Fruit fly (Drosophila melanogaster): ENCODE measurements around the gene betaTub97EF.
A peak's percentile ranks its signal among the peaks of the same experiment; 100 is the strongest.
"Not testable (repeated sequence)": the region's sequence is repeated elsewhere in the genome, so short reads cannot be mapped to it uniquely, and the experiment has no call there.

Gene betaTub97EF

DNA sequence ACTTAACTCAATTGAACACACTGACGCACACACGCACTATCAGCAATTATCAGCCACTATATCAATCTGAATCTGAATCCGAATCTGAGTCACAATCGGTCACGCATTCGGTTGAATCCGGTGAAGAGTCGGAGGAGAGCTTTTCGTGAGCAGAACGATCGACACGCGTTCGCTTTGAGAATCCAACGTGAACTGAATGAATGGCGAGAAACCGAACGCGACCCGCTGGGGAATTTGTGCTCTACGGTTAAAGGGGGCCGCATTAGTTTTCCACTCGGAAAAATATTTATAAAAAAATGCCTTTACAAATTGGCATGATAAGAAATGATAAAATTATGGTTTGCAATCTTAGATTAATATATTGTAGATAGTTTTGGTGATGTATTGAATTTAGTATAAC lies at the start of gene betaTub97EF:
TSS of gene betaTub97EF (minus strand) at position 196 of the 400 bp plus-strand sequence.
- TF ChIP-seq noc (tag; optimal IDR thresholded peaks at IDR 0.05) = no peak

DNA sequence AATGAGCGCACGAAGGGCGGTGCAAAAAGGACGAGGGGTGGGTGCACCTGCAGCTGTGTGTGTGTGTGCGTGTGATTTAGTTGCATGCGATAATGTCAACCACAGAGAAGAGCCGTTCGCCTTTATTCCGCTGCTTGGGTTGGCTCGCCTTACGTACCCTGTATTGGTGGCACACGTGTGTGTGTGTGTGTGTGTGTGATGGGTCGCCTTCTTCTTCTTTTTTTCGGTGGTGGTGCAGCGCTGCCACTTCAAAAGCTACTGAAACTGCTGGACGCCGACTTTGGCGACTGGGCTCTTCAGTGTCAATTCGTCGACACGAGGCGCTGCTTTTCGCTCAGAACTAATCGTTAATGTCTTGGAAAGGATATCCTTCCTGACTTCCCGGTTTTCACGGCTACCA lies 38.1 kb upstream of the betaTub97EF start, which contains the start of gene trv:
TSS of gene trv (plus strand) at position 301 of the 400 bp plus-strand sequence.
- no peak for TF ChIP-seq noc (tag; optimal IDR thresholded peaks at IDR 0.05)

DNA sequence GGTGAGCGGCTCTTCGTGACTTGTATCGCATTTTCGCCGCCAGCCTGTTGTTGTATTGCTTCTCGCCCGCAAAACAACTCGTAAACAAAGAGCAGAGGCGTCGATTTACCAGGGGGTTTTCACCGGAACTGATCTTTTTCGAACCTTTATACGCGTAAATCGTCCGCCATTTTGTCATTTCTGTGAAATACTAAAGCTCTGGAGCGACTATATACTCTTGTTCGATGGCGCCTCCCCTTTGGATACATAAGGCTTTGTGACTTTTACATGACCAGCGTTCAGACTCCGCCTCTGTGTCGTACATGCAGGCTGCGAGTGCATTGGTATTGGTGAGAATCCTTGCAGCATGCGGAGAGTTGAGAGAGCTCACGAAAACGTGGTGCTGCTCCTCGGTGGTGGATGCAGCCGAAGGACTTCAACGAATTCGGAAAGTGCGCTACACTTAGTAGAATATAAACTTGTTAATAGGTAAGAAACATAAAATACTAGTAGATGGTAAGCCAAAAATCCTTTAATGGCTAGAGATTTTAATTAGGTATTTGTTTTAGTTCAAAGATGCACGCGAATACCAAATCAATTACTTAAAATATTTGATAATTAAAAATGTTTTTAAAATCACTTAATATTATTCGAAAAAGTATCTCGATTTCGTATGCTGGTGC lies 37.2 kb upstream of the betaTub97EF start:
- TF ChIP-seq noc (tag; optimal IDR thresholded peaks at IDR 0.05) = no peak

DNA sequence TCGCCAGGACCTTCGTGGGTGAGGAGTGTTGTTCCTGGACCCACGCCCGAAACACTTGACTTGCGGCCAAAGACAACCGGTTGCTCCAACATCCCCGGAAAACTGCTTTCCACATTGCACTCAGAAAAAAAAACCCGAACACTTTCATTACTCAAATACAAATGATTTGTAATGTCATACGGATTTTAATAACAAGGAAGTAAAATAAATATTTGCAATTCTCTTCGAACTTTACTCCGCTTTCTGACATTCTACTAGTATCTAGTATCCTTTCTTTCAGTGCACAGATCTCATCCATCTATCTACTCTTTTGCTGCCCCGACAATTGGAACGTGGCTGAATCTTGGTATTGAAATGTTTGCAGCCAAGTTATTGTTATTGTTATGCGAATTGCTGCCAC lies 32.4 kb upstream of the betaTub97EF start:
- no peak for TF ChIP-seq noc (tag; optimal IDR thresholded peaks at IDR 0.05)

DNA sequence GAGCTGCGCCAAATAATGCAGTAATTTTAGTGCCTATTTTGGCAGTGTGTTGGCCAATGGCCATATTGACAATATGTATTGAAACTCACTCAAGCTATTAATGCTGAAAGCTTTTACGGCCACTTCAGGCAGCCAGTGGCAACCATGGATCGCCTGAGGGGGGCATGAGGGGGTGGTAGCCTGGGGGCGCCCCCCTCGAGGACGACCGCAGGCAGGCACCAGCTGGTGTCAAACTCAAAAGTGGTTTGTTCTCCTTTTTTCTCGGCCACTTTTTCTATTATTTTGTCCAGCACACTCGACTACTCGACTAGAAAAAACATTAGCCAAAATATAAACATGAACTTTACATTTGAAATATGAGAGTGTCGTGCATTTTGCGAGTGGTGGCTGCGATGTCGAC lies 31.6 kb upstream of the betaTub97EF start:
- TF ChIP-seq noc (tag; optimal IDR thresholded peaks at IDR 0.05) = no peak

DNA sequence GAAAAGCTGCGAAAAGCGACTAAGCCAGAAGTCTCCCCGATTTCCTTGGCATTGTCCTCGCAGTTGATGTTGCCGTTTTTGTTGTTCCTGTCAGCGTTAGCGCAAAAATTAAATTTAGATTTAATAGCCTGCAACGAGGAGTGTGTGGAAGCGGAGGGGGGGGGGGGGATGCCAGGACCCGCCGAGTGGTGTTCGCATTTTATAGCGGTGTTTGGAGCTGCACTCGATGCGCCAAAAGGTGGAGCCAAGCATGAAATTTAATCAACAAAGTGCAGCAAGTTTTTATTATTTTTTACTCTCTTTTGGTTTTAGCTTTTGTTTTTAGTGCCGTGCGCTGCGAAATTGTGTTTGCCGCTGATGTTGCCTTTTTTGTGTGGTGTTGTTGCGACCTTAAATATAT lies 26.8 kb upstream of the betaTub97EF start:
- TF ChIP-seq noc (tag; optimal IDR thresholded peaks at IDR 0.05) = no peak

DNA sequence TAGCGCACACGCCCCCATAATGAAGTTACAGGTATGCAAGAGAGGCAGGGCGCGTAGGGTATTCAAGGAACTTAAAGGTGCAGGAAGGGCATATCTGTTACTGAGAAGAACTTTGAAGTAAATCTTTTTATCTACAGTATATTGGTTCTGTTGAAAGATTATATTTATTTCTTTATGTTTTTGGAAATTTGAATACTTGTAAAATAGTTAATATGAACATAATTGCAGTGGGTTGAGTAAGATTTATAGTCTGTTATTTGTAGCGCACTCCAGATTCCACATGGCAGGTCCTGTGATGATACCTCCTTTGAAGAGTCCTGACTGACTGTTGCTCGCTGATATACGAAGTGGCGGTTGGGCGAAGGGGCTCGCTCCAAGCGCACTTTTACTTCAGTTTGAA lies 15.8 kb upstream of the betaTub97EF start:
- TF ChIP-seq noc (tag; optimal IDR thresholded peaks at IDR 0.05) = no peak

DNA sequence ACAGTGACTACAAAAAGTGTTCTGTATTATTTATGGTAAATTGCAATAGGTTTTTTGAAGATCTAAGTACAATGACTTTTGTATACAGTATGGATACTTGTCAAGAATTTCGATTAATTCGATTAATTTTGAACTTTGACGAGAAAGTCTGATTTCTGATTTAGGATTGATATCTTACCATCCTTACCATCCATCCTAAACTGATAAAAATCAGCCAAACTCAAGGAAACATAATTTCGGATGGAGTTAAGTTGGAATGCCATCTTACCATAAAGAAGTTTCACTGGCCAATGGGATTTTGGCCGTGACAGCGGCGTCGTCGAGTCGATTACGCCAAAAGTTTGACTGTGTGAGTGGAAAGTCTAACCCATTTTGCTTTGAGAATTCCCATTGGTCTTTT lies 2.5 kb upstream of the betaTub97EF start, which contains the start of gene CG4815:
TSS of gene CG4815 (minus strand) at position 101 of the 400 bp plus-strand sequence.
- no peak for TF ChIP-seq noc (tag; optimal IDR thresholded peaks at IDR 0.05)

DNA sequence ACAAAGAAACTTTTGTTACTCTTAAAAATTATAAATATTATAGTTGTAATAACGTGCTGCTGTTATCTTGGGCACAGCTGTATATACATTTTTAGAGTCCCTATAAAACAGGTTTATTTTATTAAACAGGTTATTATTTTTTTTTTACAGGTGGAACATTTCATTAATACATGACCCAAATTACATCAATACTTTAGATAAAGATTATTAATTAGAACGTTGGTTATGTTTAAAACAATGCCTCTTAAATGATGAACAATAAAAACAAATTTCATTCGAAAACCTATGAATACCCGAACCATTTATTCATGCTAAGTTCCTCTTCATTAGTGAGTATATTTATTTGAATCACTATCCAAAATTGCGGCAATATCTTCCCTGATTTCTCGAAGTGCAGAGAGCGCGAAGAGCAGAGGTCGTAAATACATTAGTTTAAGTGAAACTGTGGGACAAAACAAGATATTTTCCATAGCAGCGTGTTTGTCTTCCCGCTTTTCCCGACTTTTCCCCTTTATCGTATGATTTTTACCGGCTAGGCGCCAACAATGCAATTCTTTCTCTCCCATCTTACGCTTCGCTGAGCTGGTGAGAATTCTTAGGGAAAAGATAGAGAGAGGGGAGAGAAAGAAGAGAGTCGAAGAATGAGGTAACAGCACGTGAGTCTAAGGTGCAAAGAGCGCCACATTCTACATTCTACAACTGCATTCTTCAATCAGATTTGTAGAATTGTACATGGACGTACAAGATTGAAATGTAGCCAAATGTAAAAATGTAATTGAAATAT lies 655 bp upstream of the betaTub97EF start:
- TF ChIP-seq noc (tag; optimal IDR thresholded peaks at IDR 0.05) = peak; percentile 13

DNA sequence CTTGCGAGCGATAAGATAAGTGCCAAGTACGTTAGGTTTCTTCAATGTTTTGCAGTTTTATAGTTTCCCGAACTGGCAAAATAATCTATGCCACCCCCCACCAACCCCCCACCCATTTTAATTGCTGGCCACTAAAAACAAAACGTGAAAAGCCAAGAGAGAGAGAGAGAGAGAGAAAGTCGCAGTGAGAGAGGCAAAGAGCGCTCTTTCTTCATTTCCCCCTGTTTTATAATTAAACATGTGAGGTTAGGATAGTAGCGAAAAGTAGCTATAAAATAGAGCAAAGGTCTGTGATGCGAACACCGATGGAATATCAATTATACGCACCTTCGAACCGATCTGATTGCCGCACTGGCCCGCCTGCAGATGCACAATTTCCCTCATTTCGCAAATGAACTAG lies 412 bp downstream of the betaTub97EF start:
- no peak for TF ChIP-seq noc (tag; optimal IDR thresholded peaks at IDR 0.05)

DNA sequence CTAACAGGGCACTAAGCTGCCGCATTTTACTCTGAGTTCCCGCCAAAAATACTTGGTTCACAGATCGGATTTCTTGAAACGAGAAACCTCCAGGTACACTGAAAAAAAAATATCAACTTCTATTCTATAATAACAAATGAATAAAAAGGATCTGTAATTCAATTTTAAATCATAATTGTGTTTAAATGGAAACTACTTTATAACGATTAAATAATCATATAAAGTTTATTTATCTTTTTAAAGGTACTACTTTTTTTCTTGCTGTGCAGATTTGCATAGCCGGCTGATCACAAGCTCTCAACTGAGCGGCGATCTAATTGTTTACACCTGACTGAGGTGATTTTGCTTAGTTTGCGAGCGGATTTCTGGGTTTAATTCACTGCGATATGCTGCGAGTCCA lies 855 bp downstream of the betaTub97EF start:
- peak; percentile 84 for TF ChIP-seq noc (tag; optimal IDR thresholded peaks at IDR 0.05)

DNA sequence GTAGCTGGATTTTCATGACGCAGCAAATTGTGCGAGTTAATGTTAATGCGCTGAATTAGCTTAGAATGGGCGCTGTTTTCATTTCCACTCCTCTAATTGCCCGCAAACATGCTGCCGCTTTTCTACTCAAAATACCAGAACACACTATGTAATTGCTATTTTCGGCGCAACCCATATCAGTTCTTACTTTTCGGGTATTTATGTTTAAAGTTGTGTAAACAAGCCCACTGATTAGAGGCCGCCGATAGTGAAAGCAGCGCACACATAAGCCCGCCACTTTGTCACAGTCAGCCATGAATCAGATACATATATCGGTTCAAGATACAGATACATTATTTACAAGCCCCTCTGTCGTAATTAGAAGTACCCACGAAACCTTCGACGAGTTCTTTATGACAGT lies 1.4 kb downstream of the betaTub97EF start:
- no peak for TF ChIP-seq noc (tag; optimal IDR thresholded peaks at IDR 0.05)

DNA sequence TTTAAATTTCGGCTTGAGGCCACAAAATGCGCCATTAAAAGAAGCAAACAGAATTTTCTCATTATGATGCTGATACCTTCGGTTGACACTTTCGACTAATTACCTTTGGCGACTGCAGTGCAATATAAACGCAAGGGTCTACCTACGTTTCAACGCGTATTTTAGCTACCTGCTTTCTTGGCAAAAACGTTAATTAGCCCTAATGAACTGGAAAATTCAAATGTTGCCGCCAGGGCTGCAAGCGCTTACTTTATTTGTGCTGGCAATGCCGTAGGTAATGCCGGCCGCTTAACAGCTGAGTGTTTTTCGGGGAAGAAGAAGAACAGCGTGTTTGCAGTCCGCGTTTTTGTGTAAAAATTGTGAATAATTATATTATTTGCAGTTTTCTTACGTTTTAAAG lies 25.1 kb downstream of the betaTub97EF start, which contains the start of the genes CG31131 and CG4849:
TSS of gene CG31131 (minus strand) at position 101 of the 400 bp plus-strand sequence.
TSS of gene CG4849 (plus strand) at position 297 of the 400 bp plus-strand sequence.
- not testable (repeated sequence) for TF ChIP-seq noc (tag; optimal IDR thresholded peaks at IDR 0.05)

DNA sequence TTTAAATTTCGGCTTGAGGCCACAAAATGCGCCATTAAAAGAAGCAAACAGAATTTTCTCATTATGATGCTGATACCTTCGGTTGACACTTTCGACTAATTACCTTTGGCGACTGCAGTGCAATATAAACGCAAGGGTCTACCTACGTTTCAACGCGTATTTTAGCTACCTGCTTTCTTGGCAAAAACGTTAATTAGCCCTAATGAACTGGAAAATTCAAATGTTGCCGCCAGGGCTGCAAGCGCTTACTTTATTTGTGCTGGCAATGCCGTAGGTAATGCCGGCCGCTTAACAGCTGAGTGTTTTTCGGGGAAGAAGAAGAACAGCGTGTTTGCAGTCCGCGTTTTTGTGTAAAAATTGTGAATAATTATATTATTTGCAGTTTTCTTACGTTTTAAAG lies 27.7 kb downstream of the betaTub97EF start, which contains the start of gene CG31253:
TSS of gene CG31253 (minus strand) at position 101 of the 400 bp plus-strand sequence.
- TF ChIP-seq noc (tag; optimal IDR thresholded peaks at IDR 0.05) = not testable (repeated sequence)

DNA sequence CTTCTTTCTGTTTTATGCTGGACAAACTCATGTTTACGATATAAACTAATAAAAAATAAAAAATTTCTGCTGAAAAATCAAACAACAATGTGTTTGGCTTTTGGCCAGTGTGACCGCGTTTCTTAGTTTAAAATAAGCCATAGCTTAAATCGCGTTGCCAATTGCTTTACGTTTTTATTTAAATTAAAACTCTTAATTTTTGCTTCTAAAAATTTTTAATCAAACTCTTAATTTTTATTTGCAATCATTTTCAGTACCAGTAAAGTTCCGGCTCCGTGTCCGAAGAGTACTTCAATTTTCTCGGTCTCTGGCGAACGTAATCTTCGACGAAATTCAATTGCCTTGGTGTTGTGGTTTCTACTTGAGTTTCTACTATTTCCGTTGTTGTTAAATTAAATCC lies 29.0 kb downstream of the betaTub97EF start, which contains the start of the genes CG42487 and CG4884:
TSS of gene CG42487 (minus strand) at position 101 of the 400 bp plus-strand sequence.
TSS of gene CG4884 (minus strand) at position 101 of the 400 bp plus-strand sequence.
- TF ChIP-seq noc (tag; optimal IDR thresholded peaks at IDR 0.05) = not testable (repeated sequence)

DNA sequence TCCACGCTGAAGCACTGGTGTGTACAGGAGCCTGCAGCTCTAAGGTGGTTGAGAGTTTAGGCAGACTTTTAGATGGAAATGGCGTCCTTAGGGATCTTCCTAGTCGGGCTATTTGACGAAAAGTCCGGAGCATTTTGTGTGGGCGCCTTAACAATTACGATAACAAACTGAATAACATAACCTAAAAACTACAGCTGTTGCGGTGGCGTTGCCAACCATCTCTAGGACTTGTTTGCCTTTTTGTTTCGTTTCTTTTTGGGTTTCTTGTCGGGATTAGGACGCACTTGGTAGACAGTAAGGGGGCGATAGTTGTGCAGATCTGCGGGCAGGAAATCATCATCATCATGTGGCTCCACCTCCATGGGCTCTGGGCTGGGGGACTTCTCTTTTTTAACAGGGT lies 30.2 kb downstream of the betaTub97EF start:
- TF ChIP-seq noc (tag; optimal IDR thresholded peaks at IDR 0.05) = no peak

Data from whole organism, larva.